Fruit fly (Drosophila melanogaster): ENCODE data around the gene CG11537.

The CG11537 gene

DNA sequence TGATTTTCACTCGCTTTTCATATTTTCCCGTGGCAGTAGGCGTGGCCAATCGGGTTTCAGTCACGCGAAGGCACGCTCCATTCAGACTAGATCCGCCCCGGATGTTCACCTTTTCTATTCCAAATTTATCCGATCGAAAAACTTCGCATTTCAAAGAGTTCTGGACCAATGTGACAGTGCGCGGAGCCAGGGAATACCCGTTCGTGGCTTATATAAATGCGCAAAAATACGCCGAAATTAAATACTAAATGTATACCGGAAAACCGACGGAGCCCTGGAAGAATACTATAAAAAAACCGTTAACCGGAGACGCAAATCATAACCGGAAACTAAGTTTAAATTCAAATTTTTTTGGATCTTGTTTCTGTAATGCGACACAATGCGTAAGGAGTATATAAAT is 15.7 kb downstream of the CG11537 start, which contains the start of gene promL (continued):
- TF ChIP-seq fd85E (GFP tag; optimal IDR thresholded peaks at IDR 0.05), result no peak
- peak; percentile 55 for TF ChIP-seq topi (GFP tag; optimal IDR thresholded peaks at IDR 0.05)
- peak; percentile 19 for TF ChIP-seq CG8632 (GFP tag; optimal IDR thresholded peaks at IDR 0.05)
- no peak for TF ChIP-seq CG8319 (GFP tag; optimal IDR thresholded peaks at IDR 0.05)
- TF ChIP-seq svp (GFP tag), result no peak
- peak; percentile 54 for TF ChIP-seq Met (GFP tag; optimal IDR thresholded peaks at IDR 0.05)
- TF ChIP-seq CG34406 (GFP tag; optimal IDR thresholded peaks at IDR 0.05), result no peak
- TF ChIP-seq acj6 (GFP tag; optimal IDR thresholded peaks at IDR 0.05), result no peak

DNA sequence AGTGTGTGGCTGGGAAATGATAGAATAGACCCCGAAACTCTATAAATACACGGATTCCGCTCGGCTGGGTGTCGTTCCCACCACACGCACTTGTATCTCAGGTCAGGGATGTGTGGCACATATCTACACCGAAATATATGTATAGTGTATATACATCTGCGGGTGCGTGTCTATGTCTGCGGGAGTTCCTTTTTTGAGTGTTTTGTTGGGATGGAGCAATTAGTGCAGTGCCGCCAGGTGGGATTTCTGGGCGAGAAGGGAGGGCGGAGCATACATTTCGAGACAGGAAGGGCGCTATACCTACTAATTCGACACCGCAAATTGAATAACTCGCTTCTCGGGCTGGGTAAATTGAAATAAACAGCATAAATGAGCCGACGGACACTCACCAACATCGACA is 16.8 kb downstream of the CG11537 start:
- TF ChIP-seq ss (GFP tag; optimal IDR thresholded peaks at IDR 0.05) (peak in 1 of 2 experiments; percentile 10), Sox14 (GFP tag; optimal IDR thresholded peaks at IDR 0.05) (no peak), Blimp-1 (GFP tag; optimal IDR thresholded peaks at IDR 0.05) (no peak), pdm3 (GFP tag; optimal IDR thresholded peaks at IDR 0.05) (no peak), svp (GFP tag) (peak; percentile 44)

DNA sequence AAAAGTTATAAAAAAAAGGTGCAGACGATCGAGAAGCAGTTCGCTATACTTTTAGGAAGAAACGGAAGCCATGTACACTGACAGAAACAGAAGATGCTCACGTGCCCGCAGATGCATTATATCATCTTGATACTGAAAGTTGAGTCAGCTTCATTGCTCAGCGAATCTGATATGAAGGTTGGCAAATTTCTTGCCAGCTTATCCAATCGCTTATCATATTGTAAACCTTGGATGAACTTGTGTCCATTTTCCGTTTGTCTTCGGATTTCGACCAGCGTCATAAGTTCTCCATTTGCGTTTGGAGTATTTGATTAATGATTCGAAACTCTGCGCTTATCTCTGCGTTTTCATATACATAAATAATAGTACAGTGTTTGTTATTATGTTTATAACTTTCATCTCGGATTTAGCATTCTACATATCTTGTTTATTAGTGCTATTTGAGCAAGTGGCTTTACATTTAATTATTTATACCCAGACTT is 17.6 kb downstream of the CG11537 start:
- no peak for TF ChIP-seq net (GFP tag; optimal IDR thresholded peaks at IDR 0.05)
- TF ChIP-seq dsx (GFP tag; optimal IDR thresholded peaks at IDR 0.05; ENCODE audit: poor library complexity, severe bottlenecking), result peak; percentile 60
- no peak for TF ChIP-seq CG6163 (GFP tag; IDR thresholded peaks at IDR 0.05)
- peak; percentile 47 for TF ChIP-seq CG32006 (GFP tag; optimal IDR thresholded peaks at IDR 0.05)
- peak; percentile 92 for TF ChIP-seq Eip78C (GFP tag)
- TF ChIP-seq fd59A (GFP tag; optimal IDR thresholded peaks at IDR 0.05), result no peak
- TF ChIP-seq topi (GFP tag; optimal IDR thresholded peaks at IDR 0.05), result no peak
- no peak for TF ChIP-seq dac (GFP tag; optimal IDR thresholded peaks at IDR 0.05)
- TF ChIP-seq CG8119 (GFP tag; IDR thresholded peaks at IDR 0.05), result no peak
- TF ChIP-seq CG7368 (GFP tag; optimal IDR thresholded peaks at IDR 0.05), result no peak
- TF ChIP-seq Sox102F (GFP tag; optimal IDR thresholded peaks at IDR 0.05), result peak; percentile 48
- no peak for TF ChIP-seq CG11294 (GFP tag; IDR thresholded peaks at IDR 0.05)
- peak; percentile 25 for TF ChIP-seq CG34406 (GFP tag; optimal IDR thresholded peaks at IDR 0.05)
- no peak for TF ChIP-seq Hr38 (GFP tag; optimal IDR thresholded peaks at IDR 0.05)
- TF ChIP-seq Hr4 (GFP tag; optimal IDR thresholded peaks at IDR 0.05), result no peak
- peak; percentile 16 to 35 for TF ChIP-seq ss (GFP tag; optimal IDR thresholded peaks at IDR 0.05)
- no peak for TF ChIP-seq Ets96B (tag; optimal IDR thresholded peaks at IDR 0.05)
- peak; percentile 9 for TF ChIP-seq CG4318 (GFP tag; optimal IDR thresholded peaks at IDR 0.05)
- TF ChIP-seq CG6808 (GFP tag; optimal IDR thresholded peaks at IDR 0.05), result no peak
- TF ChIP-seq Eip93F (GFP tag; optimal IDR thresholded peaks at IDR 0.05), result no peak
- no peak for TF ChIP-seq OdsH (GFP tag; optimal IDR thresholded peaks at IDR 0.05)
- TF ChIP-seq Lpt (GFP tag; optimal IDR thresholded peaks at IDR 0.05), result peak; percentile 22
- TF ChIP-seq salr (GFP tag; optimal IDR thresholded peaks at IDR 0.05), result no peak
- TF ChIP-seq spab (GFP tag; optimal IDR thresholded peaks at IDR 0.05), result no peak
- TF ChIP-seq CG10669 (GFP tag; optimal IDR thresholded peaks at IDR 0.05), result no peak
- peak; percentile 11 for TF ChIP-seq pdm3 (GFP tag; optimal IDR thresholded peaks at IDR 0.05)
- no peak for TF ChIP-seq Gug (GFP tag; IDR thresholded peaks at IDR 0.05)
- TF ChIP-seq Sox15 (GFP tag; optimal IDR thresholded peaks at IDR 0.05), result peak; percentile 1
- no peak for TF ChIP-seq CG9139 (GFP tag; optimal IDR thresholded peaks at IDR 0.05)
- no peak for TF ChIP-seq CG3919 (GFP tag; optimal IDR thresholded peaks at IDR 0.05)
- TF ChIP-seq CG3032 (tag; optimal IDR thresholded peaks at IDR 0.05), result no peak
- peak; percentile 50 for TF ChIP-seq acj6 (GFP tag; optimal IDR thresholded peaks at IDR 0.05)
- no peak for TF ChIP-seq CG6276 (GFP tag; optimal IDR thresholded peaks at IDR 0.05)
- no peak for TF ChIP-seq fd85E (GFP tag; optimal IDR thresholded peaks at IDR 0.05)
- TF ChIP-seq CG6792 (GFP tag; optimal IDR thresholded peaks at IDR 0.05), result no peak
- TF ChIP-seq Eip75B (GFP tag; optimal IDR thresholded peaks at IDR 0.05), result no peak
- TF ChIP-seq Hr39 (GFP tag; optimal IDR thresholded peaks at IDR 0.05), result peak; percentile 19
- TF ChIP-seq cyc (GFP tag; optimal IDR thresholded peaks at IDR 0.05), result no peak
- TF ChIP-seq Blimp-1 (GFP tag; optimal IDR thresholded peaks at IDR 0.05), result no peak
- TF ChIP-seq esn (GFP tag; optimal IDR thresholded peaks at IDR 0.05), result peak; percentile 45
- peak; percentile 6 for TF ChIP-seq CG10631 (GFP tag; optimal IDR thresholded peaks at IDR 0.05)
- no peak; the same call in 1 of the 2 replicates for TF ChIP-seq CG15336 (GFP tag; IDR thresholded peaks at IDR 0.05)
- no peak for TF ChIP-seq CG16779 (tag; optimal IDR thresholded peaks at IDR 0.05)

Measured in whole organism, prepupa.